Fruit fly (Drosophila melanogaster) whole organism, prepupa: Measurements from ENCODE around the gene Rab39.

Source experiments
- Gug ChIP-seq: fragments of 200-800 bp; sonication (Bioruptor generic); IDR thresholded peaks from 2 replicates; pipeline ENCODE4 v1.3.6; 2022; ENCODE audit warnings: missing biosample characterization, missing genetic modification characterization
- fkh ChIP-seq: fragments of 200-800 bp; sonication (Bioruptor generic); optimal IDR thresholded peaks from 3 replicates; lab custom pipeline; 2017; ENCODE audit warnings: missing biosample characterization, mild to moderate bottlenecking, missing genetic modification characterization, moderate library complexity

dm6 chrX:7696711-7697654 is 37.7 kb upstream of the Rab39 start:
- TF ChIP-seq Gug (GFP tag; lab: Robert Waterston, UW) (peak; percentile 94), fkh (GFP tag; lab: Kevin White, UChicago) (peak; percentile 93)
